Worm (Caenorhabditis elegans) whole organism, mixed stage, embryonic: ENCODE measurements around the gene hpo-31.

Experiments used
- M03D4.4 ChIP-seq: sonication (generic microtip); optimal IDR thresholded peaks from 2 replicates; lab custom pipeline; 2017; ENCODE audit warnings: mild to moderate bottlenecking, missing genetic modification characterization, missing compliant biosample characterization
- bed-3 ChIP-seq: fragments of 200-800 bp; sonication (Bioruptor generic); optimal IDR thresholded peaks from 3 replicates; lab custom pipeline; 2018; ENCODE audit warnings: mild to moderate bottlenecking, missing genetic modification characterization, moderate library complexity, missing compliant biosample characterization
- blmp-1 ChIP-seq: fragments of 150-350 bp; optimal IDR thresholded peaks from 2 replicates; lab custom pipeline; 2014; ENCODE audit warnings: missing biosample characterization, missing genetic modification characterization
- ceh-39 ChIP-seq: fragments of 150-350 bp; optimal IDR thresholded peaks from 2 replicates; lab custom pipeline; 2014; ENCODE audit warnings: missing biosample characterization, missing genetic modification characterization
- ceh-43 ChIP-seq: fragments of 200-800 bp; sonication (Bioruptor generic); optimal IDR thresholded peaks from 2 replicates; lab custom pipeline; 2018; ENCODE audit warnings: mild to moderate bottlenecking, missing genetic modification characterization, moderate library complexity, missing compliant biosample characterization
- ceh-83 ChIP-seq: fragments of 200-800 bp; sonication (Bioruptor generic); optimal IDR thresholded peaks from 2 replicates; lab custom pipeline; 2018; ENCODE audit warnings: mild to moderate bottlenecking, missing genetic modification characterization, missing compliant biosample characterization
- ces-1 ChIP-seq: fragments of 150-350 bp; optimal IDR thresholded peaks from 2 replicates; lab custom pipeline; 2014; ENCODE audit warnings: missing biosample characterization, missing genetic modification reagents, missing genetic modification characterization
- cnd-1 ChIP-seq: fragments of 200-800 bp; sonication (Bioruptor generic); optimal IDR thresholded peaks from 2 replicates; lab custom pipeline; 2018; ENCODE audit warnings: mild to moderate bottlenecking, missing genetic modification characterization, missing compliant biosample characterization
- drap-1 ChIP-seq: fragments of 200-800 bp; sonication (Bioruptor generic); optimal IDR thresholded peaks from 3 replicates; lab custom pipeline; 2018; ENCODE audit warnings: mild to moderate bottlenecking, missing genetic modification characterization, missing compliant biosample characterization
- elt-1 ChIP-seq: sonication (generic microtip); optimal IDR thresholded peaks from 2 replicates; lab custom pipeline; 2017; ENCODE audit warnings: missing genetic modification characterization, mild to moderate bottlenecking, missing compliant biosample characterization, antibody characterized with exemption, moderate library complexity, borderline replicate concordance; ENCODE audit not compliant: insufficient read depth
- elt-3 ChIP-seq: fragments of 150-350 bp; optimal IDR thresholded peaks from 2 replicates; lab custom pipeline; 2014; ENCODE audit warnings: missing biosample characterization, missing genetic modification characterization
- flh-1 ChIP-seq: fragments of 200-800 bp; sonication (Bioruptor generic); optimal IDR thresholded peaks from 2 replicates; lab custom pipeline; 2018; ENCODE audit warnings: mild to moderate bottlenecking, missing genetic modification characterization, moderate library complexity, missing compliant biosample characterization
- ham-2 ChIP-seq: fragments of 200-800 bp; sonication (Bioruptor generic); optimal IDR thresholded peaks from 2 replicates; lab custom pipeline; 2018; ENCODE audit warnings: mild to moderate bottlenecking, missing genetic modification characterization, missing compliant biosample characterization
- hlh-1 ChIP-seq: fragments of 150-350 bp; optimal IDR thresholded peaks from 2 replicates; lab custom pipeline; 2014; ENCODE audit warnings: missing biosample characterization, missing genetic modification reagents, missing genetic modification characterization
- lin-13 ChIP-seq: fragments of 150-350 bp; optimal IDR thresholded peaks from 2 replicates; lab custom pipeline; 2014; ENCODE audit warnings: missing biosample characterization, missing genetic modification characterization
- lin-32 ChIP-seq: fragments of 200-800 bp; sonication (Bioruptor generic); optimal IDR thresholded peaks from 2 replicates; lab custom pipeline; 2018; ENCODE audit warnings: mild to moderate bottlenecking, missing genetic modification characterization, missing compliant biosample characterization
- lsy-2 ChIP-seq: fragments of 150-350 bp; optimal IDR thresholded peaks from 2 replicates; lab custom pipeline; 2014; ENCODE audit warnings: missing biosample characterization, missing genetic modification characterization
- mab-5 ChIP-seq: fragments of 150-350 bp; optimal IDR thresholded peaks from 2 replicates; lab custom pipeline; 2014; ENCODE audit warnings: missing biosample characterization, missing genetic modification characterization
- mep-1 ChIP-seq: fragments of 150-350 bp; optimal IDR thresholded peaks from 2 replicates; lab custom pipeline; 2017; ENCODE audit warnings: missing biosample characterization, missing genetic modification reagents, missing genetic modification characterization, inconsistent platforms
- mls-2 ChIP-seq: sonication (generic microtip); optimal IDR thresholded peaks from 2 replicates; lab custom pipeline; 2016; ENCODE audit warnings: mild to moderate bottlenecking, missing genetic modification characterization, moderate library complexity, missing compliant biosample characterization
- nhr-12 ChIP-seq: fragments of 150-350 bp; optimal IDR thresholded peaks from 2 replicates; lab custom pipeline; 2014; ENCODE audit warnings: missing biosample characterization, missing genetic modification characterization
- nhr-2 ChIP-seq: fragments of 150-350 bp; optimal IDR thresholded peaks from 2 replicates; lab custom pipeline; 2014; ENCODE audit warnings: missing biosample characterization, missing genetic modification characterization
- nhr-237 ChIP-seq: fragments of 150-350 bp; optimal IDR thresholded peaks from 2 replicates; lab custom pipeline; 2014; ENCODE audit warnings: missing biosample characterization, missing genetic modification characterization
- nhr-28 ChIP-seq: fragments of 150-350 bp; optimal IDR thresholded peaks from 2 replicates; lab custom pipeline; 2014; ENCODE audit warnings: missing biosample characterization, missing genetic modification characterization
- nhr-76 ChIP-seq: sonication (generic microtip); optimal IDR thresholded peaks from 2 replicates; lab custom pipeline; 2017; ENCODE audit warnings: missing biosample characterization, missing genetic modification characterization
- pha-4 ChIP-seq: fragments of 150-350 bp; optimal IDR thresholded peaks from 2 replicates; lab custom pipeline; 2018; ENCODE audit warnings: missing biosample characterization, missing genetic modification reagents, missing genetic modification characterization
- sem-2 ChIP-seq: fragments of 200-800 bp; sonication (Bioruptor generic); optimal IDR thresholded peaks from 2 replicates; lab custom pipeline; 2018; ENCODE audit warnings: mild to moderate bottlenecking, missing genetic modification characterization, missing compliant biosample characterization
- snpc-4 ChIP-seq: fragments of 150-350 bp; optimal IDR thresholded peaks from 2 replicates; lab custom pipeline; 2014; ENCODE audit warnings: missing biosample characterization, missing genetic modification characterization
- sptf-1 ChIP-seq: sonication (generic microtip); optimal IDR thresholded peaks from 2 replicates; lab custom pipeline; 2017; ENCODE audit warnings: mild to moderate bottlenecking, missing genetic modification characterization, moderate library complexity, missing compliant biosample characterization
- tbx-8 ChIP-seq: fragments of 200-800 bp; sonication (Bioruptor generic); optimal IDR thresholded peaks from 2 replicates; lab custom pipeline; 2018; ENCODE audit warnings: mild to moderate bottlenecking, missing genetic modification characterization, moderate library complexity, missing compliant biosample characterization
- unc-39 ChIP-seq: fragments of 150-350 bp; optimal IDR thresholded peaks from 2 replicates; lab custom pipeline; 2014; ENCODE audit warnings: missing biosample characterization, missing genetic modification characterization
- unc-62 ChIP-seq: fragments of 150-350 bp; optimal IDR thresholded peaks from 2 replicates; lab custom pipeline; 2014; ENCODE audit warnings: missing biosample characterization, missing genetic modification reagents, missing genetic modification characterization
- zip-8 ChIP-seq: fragments of 150-350 bp; optimal IDR thresholded peaks from 2 replicates; lab custom pipeline; 2014; ENCODE audit warnings: missing biosample characterization, missing genetic modification characterization

The hpo-31 gene

ce11 chrV:13848379-13848778 lies 25.5 kb downstream of the hpo-31 start, which contains the start of gene srx-133:
Gene srx-133 (plus strand): TSS chrV:13848679.
- TF ChIP-seq lsy-2 (tag; lab: Kevin White, UChicago) (no peak), ceh-83 (no peak), tbx-8 (no peak), nhr-2 (tag; lab: Kevin White, UChicago) (no peak), M03D4.4 (no peak), unc-39 (tag; lab: Kevin White, UChicago) (no peak), zip-8 (tag; lab: Kevin White, UChicago) (no peak), elt-3 (tag; lab: Kevin White, UChicago) (no peak), lin-13 (tag; lab: Kevin White, UChicago) (no peak), flh-1 (no peak), lin-32 (no peak), ham-2 (GFP tag; lab: Kevin White, UChicago) (no peak), nhr-12 (tag; lab: Kevin White, UChicago) (no peak), unc-62 (GFP tag; lab: Kevin White, UChicago) (no peak), mls-2 (tag; lab: Kevin White, UChicago) (no peak), elt-1 (tag; lab: Kevin White, UChicago) (no peak), bed-3 (GFP tag; lab: Kevin White, UChicago) (no peak)

ce11 chrV:13850170-13850569 lies 27.3 kb downstream of the hpo-31 start, which contains the start of gene hpx-2:
Gene hpx-2 (plus strand): TSS chrV:13850470.
- TF ChIP-seq sptf-1 (tag; lab: Kevin White, UChicago) (no peak), lsy-2 (tag; lab: Kevin White, UChicago) (no peak), elt-1 (tag; lab: Kevin White, UChicago) (no peak), nhr-2 (tag; lab: Kevin White, UChicago) (no peak), unc-39 (tag; lab: Kevin White, UChicago) (no peak), lin-32 (no peak), zip-8 (tag; lab: Kevin White, UChicago) (no peak), blmp-1 (no peak), ces-1 (no peak), ceh-39 (no peak), mab-5 (tag; lab: Kevin White, UChicago) (no peak), M03D4.4 (no peak), snpc-4 (no peak), tbx-8 (no peak), nhr-76 (tag; lab: Kevin White, UChicago) (no peak), pha-4 (tag; lab: Kevin White, UChicago) (no peak)

- TF ChIP-seq ces-1 (no peak), snpc-4 (no peak), ham-2 (GFP tag; lab: Kevin White, UChicago) (no peak), lsy-2 (tag; lab: Kevin White, UChicago) (no peak), nhr-237 (no peak), hlh-1 (tag; lab: Kevin White, UChicago) (no peak), unc-62 (GFP tag; lab: Kevin White, UChicago) (no peak), bed-3 (GFP tag; lab: Kevin White, UChicago) (no peak), ceh-39 (no peak), mls-2 (tag; lab: Kevin White, UChicago) (no peak), sptf-1 (tag; lab: Kevin White, UChicago) (no peak), ceh-43 (no peak), blmp-1 (no peak), nhr-28 (tag; lab: Kevin White, UChicago) (no peak), drap-1 (GFP tag; lab: Kevin White, UChicago) (no peak), mep-1 (tag; lab: Kevin White, UChicago) (no peak), elt-3 (tag; lab: Kevin White, UChicago) (no peak), unc-39 (tag; lab: Kevin White, UChicago) (no peak), nhr-76 (tag; lab: Kevin White, UChicago) (no peak), mab-5 (tag; lab: Kevin White, UChicago) (no peak)
These were observed 31.5 kb downstream of the hpo-31 start, which contains the start of gene ttr-21 for ce11 chrV:13854306-13854705. Gene ttr-21 (minus strand): TSS chrV:13854405.

- no peak for TF ChIP-seq nhr-237
- TF ChIP-seq ceh-43: no peak
- no peak for TF ChIP-seq ces-1
- TF ChIP-seq flh-1: no peak
- TF ChIP-seq nhr-76 (tag; lab: Kevin White, UChicago): no peak
- no peak for TF ChIP-seq tbx-8
- TF ChIP-seq pha-4 (tag; lab: Kevin White, UChicago): no peak
- no peak for TF ChIP-seq M03D4.4
- no peak for TF ChIP-seq sem-2
- no peak for TF ChIP-seq bed-3 (GFP tag; lab: Kevin White, UChicago)
- no peak for TF ChIP-seq zip-8 (tag; lab: Kevin White, UChicago)
- no peak for TF ChIP-seq cnd-1 (tag; lab: Kevin White, UChicago)
- TF ChIP-seq lin-32: no peak
- no peak for TF ChIP-seq elt-3 (tag; lab: Kevin White, UChicago)
- no peak for TF ChIP-seq lin-13 (tag; lab: Kevin White, UChicago)
- no peak for TF ChIP-seq drap-1 (GFP tag; lab: Kevin White, UChicago)
- no peak for TF ChIP-seq ham-2 (GFP tag; lab: Kevin White, UChicago)
- no peak for TF ChIP-seq nhr-28 (tag; lab: Kevin White, UChicago)
- TF ChIP-seq ceh-83: no peak
- TF ChIP-seq lsy-2 (tag; lab: Kevin White, UChicago): no peak
These were observed 33.5 kb downstream of the hpo-31 start, which contains the start of gene srx-134 for ce11 chrV:13856376-13856775. Gene srx-134 (minus strand): TSS chrV:13856476.
